Worm (Caenorhabditis elegans) whole organism, L1 larva: Measurements from ENCODE around the gene tin-10.
A peak's percentile ranks its signal among the peaks of the same experiment; 100 is the strongest.

Source experiments
- C04F5.9 ChIP-seq: sonication (generic microtip); optimal IDR thresholded peaks from 2 replicates; lab custom pipeline; 2016; ENCODE audit warnings: missing genetic modification characterization, missing compliant biosample characterization
- C34B4.2 ChIP-seq: sonication (generic microtip); optimal IDR thresholded peaks from 2 replicates; lab custom pipeline; 2017; ENCODE audit warnings: mild to moderate bottlenecking, missing genetic modification characterization, missing compliant biosample characterization
- aha-1 ChIP-seq: fragments of 150-350 bp; optimal IDR thresholded peaks from 2 replicates; lab custom pipeline; 2014; ENCODE audit warnings: missing biosample characterization, missing genetic modification characterization
- aly-2 ChIP-seq: fragments of 150-350 bp; optimal IDR thresholded peaks from 2 replicates; lab custom pipeline; 2014; ENCODE audit warnings: missing biosample characterization, missing genetic modification characterization
- ama-1 ChIP-seq: fragments of 150-350 bp; optimal IDR thresholded peaks from 2 replicates; lab custom pipeline; 2014
- ceh-63 ChIP-seq: fragments of 200-800 bp; sonication (Bioruptor generic); optimal IDR thresholded peaks from 2 replicates; lab custom pipeline; 2018; ENCODE audit warnings: mild to moderate bottlenecking, missing genetic modification characterization, missing compliant biosample characterization
- ceh-8 ChIP-seq: fragments of 200-800 bp; sonication (Bioruptor generic); optimal IDR thresholded peaks from 2 replicates; lab custom pipeline; 2018; ENCODE audit warnings: mild to moderate bottlenecking, missing genetic modification characterization, moderate library complexity, missing compliant biosample characterization
- ceh-82 ChIP-seq, 3 experiments: fragments of 150-350 bp in 1 of 3; sonication (generic microtip) in 2 of 3; optimal IDR thresholded peaks; 2 replicates each; lab custom pipeline; 2014 to 2017; ENCODE audit warnings: missing biosample characterization in 3 of 3, missing genetic modification characterization in 3 of 3
- ceh-88 ChIP-seq: fragments of 200-800 bp; sonication (Bioruptor generic); IDR thresholded peaks from 2 replicates; pipeline ENCODE4 v1.3.6; 2022; ENCODE audit warnings: missing genetic modification characterization, missing compliant biosample characterization
- ceh-90 ChIP-seq: sonication (generic microtip); optimal IDR thresholded peaks from 2 replicates; lab custom pipeline; 2016; ENCODE audit warnings: missing genetic modification characterization, missing compliant biosample characterization
- ces-1 ChIP-seq: fragments of 150-350 bp; optimal IDR thresholded peaks from 2 replicates; lab custom pipeline; 2014; ENCODE audit warnings: missing biosample characterization, missing genetic modification reagents, missing genetic modification characterization
- efl-1 ChIP-seq, 4 experiments: fragments of 150-350 bp; optimal IDR thresholded peaks in 3 of 4; peaks in 1 of 4; 1 replicate in 1 of 4; 2 replicates in 3 of 4; lab custom pipeline; 2014; ENCODE audit warnings: missing biosample characterization in 2 of 4, missing genetic modification characterization in 2 of 4, missing genetic modification reagents in 2 of 4
- efl-3 ChIP-seq: fragments of 200-800 bp; sonication (Bioruptor generic); optimal IDR thresholded peaks from 2 replicates; lab custom pipeline; 2018; ENCODE audit warnings: mild to moderate bottlenecking, missing genetic modification characterization, missing compliant biosample characterization
- egl-13 ChIP-seq: sonication (generic microtip); optimal IDR thresholded peaks from 2 replicates; lab custom pipeline; 2016; ENCODE audit warnings: missing genotype, missing genetic modification reagents, missing genetic modification characterization, missing compliant biosample characterization
- egl-27 ChIP-seq, 2 experiments: fragments of 150-350 bp in 1 of 2; sonication (generic microtip); optimal IDR thresholded peaks; 3 replicates each; lab custom pipeline; 2017 to 2018; ENCODE audit warnings: missing biosample characterization in 2 of 2, missing genetic modification characterization in 2 of 2, missing genetic modification reagents in 2 of 2
- elt-2 ChIP-seq: sonication (generic microtip); optimal IDR thresholded peaks from 2 replicates; lab custom pipeline; 2016; ENCODE audit warnings: missing genetic modification characterization, mild to moderate bottlenecking, inconsistent platforms, missing compliant biosample characterization, missing genetic modification reagents
- elt-3 ChIP-seq, 6 experiments: fragments of 150-350 bp in 1 of 6; sonication (generic microtip); optimal IDR thresholded peaks; 2 replicates each; lab custom pipeline; 2017 to 2018; ENCODE audit warnings: missing biosample characterization in 6 of 6, missing genetic modification characterization in 6 of 6, inconsistent platforms in 1 of 6
- fkh-10 ChIP-seq: sonication (generic microtip); optimal IDR thresholded peaks from 2 replicates; lab custom pipeline; 2017; ENCODE audit warnings: missing biosample characterization, missing genetic modification reagents, missing genetic modification characterization
- fkh-4 ChIP-seq: sonication (generic microtip); optimal IDR thresholded peaks from 2 replicates; lab custom pipeline; 2016; ENCODE audit warnings: missing compliant biosample characterization, missing genetic modification characterization, borderline replicate concordance
- fkh-8 ChIP-seq: sonication (generic microtip); optimal IDR thresholded peaks from 2 replicates; lab custom pipeline; 2016; ENCODE audit warnings: mild to moderate bottlenecking, missing genetic modification characterization, missing compliant biosample characterization
- hpl-2 ChIP-seq: fragments of 150-350 bp; optimal IDR thresholded peaks from 2 replicates; lab custom pipeline; 2014; ENCODE audit warnings: missing biosample characterization, missing genetic modification reagents, missing genetic modification characterization
- irx-1 ChIP-seq: sonication (generic microtip); optimal IDR thresholded peaks from 2 replicates; lab custom pipeline; 2016; ENCODE audit warnings: missing genetic modification characterization, missing compliant biosample characterization
- jun-1 ChIP-seq: fragments of 150-350 bp; optimal IDR thresholded peaks from 2 replicates; lab custom pipeline; 2014; ENCODE audit warnings: missing biosample characterization, missing genetic modification reagents, missing genetic modification characterization
- lin-13 ChIP-seq: fragments of 150-350 bp; optimal IDR thresholded peaks from 2 replicates; lab custom pipeline; 2014; ENCODE audit warnings: missing biosample characterization, missing genetic modification reagents, missing genetic modification characterization
- lin-14 ChIP-seq: fragments of 200-800 bp; sonication (Bioruptor generic); optimal IDR thresholded peaks from 2 replicates; lab custom pipeline; 2018; ENCODE audit warnings: mild to moderate bottlenecking, missing genetic modification characterization, moderate library complexity, missing compliant biosample characterization
- lin-35 ChIP-seq, 2 experiments: fragments of 150-350 bp; optimal IDR thresholded peaks; 2 replicates each; lab custom pipeline; 2014; ENCODE audit warnings: missing biosample characterization in 2 of 2, missing genetic modification characterization in 2 of 2, missing genetic modification reagents in 2 of 2
- lsy-2 ChIP-seq, 2 experiments: fragments of 150-350 bp; optimal IDR thresholded peaks; 2 replicates each; lab custom pipeline; 2014; ENCODE audit warnings: missing biosample characterization in 2 of 2, missing genetic modification characterization in 2 of 2
- nhr-11 ChIP-seq: fragments of 150-350 bp; optimal IDR thresholded peaks from 2 replicates; lab custom pipeline; 2014; ENCODE audit warnings: missing biosample characterization, missing genetic modification characterization
- nhr-12 ChIP-seq: sonication (generic microtip); optimal IDR thresholded peaks from 2 replicates; lab custom pipeline; 2017; ENCODE audit warnings: missing biosample characterization, missing genetic modification characterization
- nhr-19 ChIP-seq: fragments of 200-800 bp; sonication (Bioruptor generic); conservative IDR thresholded peaks from 2 replicates; pipeline ENCODE4 v1.3.6; 2022; ENCODE audit warnings: missing genetic modification characterization, missing compliant biosample characterization
- nhr-20 ChIP-seq: sonication (generic microtip); optimal IDR thresholded peaks from 2 replicates; lab custom pipeline; 2016; ENCODE audit warnings: mild to moderate bottlenecking, missing genetic modification characterization, missing compliant biosample characterization
- nhr-28 ChIP-seq: fragments of 150-350 bp; optimal IDR thresholded peaks from 2 replicates; lab custom pipeline; 2014; ENCODE audit warnings: missing biosample characterization, missing genetic modification characterization
- nhr-76 ChIP-seq: sonication (generic microtip); optimal IDR thresholded peaks from 2 replicates; lab custom pipeline; 2017; ENCODE audit warnings: missing biosample characterization, missing genetic modification characterization
- nhr-84 ChIP-seq: sonication (generic microtip); optimal IDR thresholded peaks from 2 replicates; lab custom pipeline; 2017; ENCODE audit warnings: missing biosample characterization, missing genetic modification characterization
- pag-3 ChIP-seq: sonication (generic microtip); optimal IDR thresholded peaks from 2 replicates; lab custom pipeline; 2017; ENCODE audit warnings: missing genetic modification characterization, mild to moderate bottlenecking, missing compliant biosample characterization, antibody characterized with exemption, borderline replicate concordance; ENCODE audit not compliant: insufficient read depth
- pqm-1 ChIP-seq: sonication (generic microtip); optimal IDR thresholded peaks from 3 replicates; lab custom pipeline; 2017; ENCODE audit warnings: missing biosample characterization, missing genetic modification characterization
- skn-1 ChIP-seq: fragments of 150-350 bp; optimal IDR thresholded peaks from 2 replicates; lab custom pipeline; 2014; ENCODE audit warnings: missing biosample characterization, missing genetic modification characterization
- snpc-4 ChIP-seq: fragments of 150-350 bp; optimal IDR thresholded peaks from 2 replicates; lab custom pipeline; 2014; ENCODE audit warnings: missing biosample characterization, missing genetic modification characterization
- snu-23 ChIP-seq: sonication (generic microtip); optimal IDR thresholded peaks from 2 replicates; lab custom pipeline; 2016; ENCODE audit warnings: missing genetic modification characterization, missing compliant biosample characterization
- sox-4 ChIP-seq: sonication (generic microtip); optimal IDR thresholded peaks from 2 replicates; lab custom pipeline; 2016; ENCODE audit warnings: missing genetic modification characterization, missing compliant biosample characterization
- sptf-1 ChIP-seq: fragments of 150-350 bp; optimal IDR thresholded peaks from 2 replicates; lab custom pipeline; 2014; ENCODE audit warnings: missing biosample characterization, missing genetic modification characterization
- swsn-7 ChIP-seq: sonication (generic microtip); optimal IDR thresholded peaks from 2 replicates; lab custom pipeline; 2016; ENCODE audit warnings: missing genetic modification characterization, missing compliant biosample characterization
- tbx-2 ChIP-seq: sonication (generic microtip); optimal IDR thresholded peaks from 2 replicates; lab custom pipeline; 2016; ENCODE audit warnings: missing genetic modification characterization, missing compliant biosample characterization
- tlp-1 ChIP-seq: fragments of 150-350 bp; optimal IDR thresholded peaks from 2 replicates; lab custom pipeline; 2014; ENCODE audit warnings: missing biosample characterization, missing genetic modification characterization
- unc-130 ChIP-seq: fragments of 150-350 bp; optimal IDR thresholded peaks from 2 replicates; lab custom pipeline; 2017; ENCODE audit warnings: missing biosample characterization, missing genetic modification characterization, inconsistent platforms
- unc-30 ChIP-seq: sonication (generic microtip); optimal IDR thresholded peaks from 2 replicates; lab custom pipeline; 2017; ENCODE audit warnings: missing biosample characterization, missing genetic modification characterization
- unc-86 ChIP-seq: sonication (generic microtip); optimal IDR thresholded peaks from 2 replicates; lab custom pipeline; 2016; ENCODE audit warnings: missing genetic modification characterization, missing compliant biosample characterization
- unc-98 ChIP-seq: fragments of 200-800 bp; sonication (Bioruptor generic); IDR thresholded peaks from 2 replicates; pipeline ENCODE4 v1.3.6; 2022; ENCODE audit warnings: missing genetic modification characterization, missing compliant biosample characterization
- vab-15 ChIP-seq: sonication (generic microtip); optimal IDR thresholded peaks from 2 replicates; lab custom pipeline; 2017; ENCODE audit warnings: missing genotype, mild to moderate bottlenecking, missing genetic modification characterization, missing compliant biosample characterization
- xbp-1 ChIP-seq: sonication (generic microtip); optimal IDR thresholded peaks from 2 replicates; lab custom pipeline; 2016; ENCODE audit warnings: missing genetic modification characterization, missing compliant biosample characterization
- zip-4 ChIP-seq: fragments of 200-800 bp; sonication (Bioruptor generic); optimal IDR thresholded peaks from 2 replicates; lab custom pipeline; 2018; ENCODE audit warnings: mild to moderate bottlenecking, missing genetic modification characterization, moderate library complexity, missing compliant biosample characterization
- ztf-4 ChIP-seq: fragments of 150-350 bp; optimal IDR thresholded peaks from 2 replicates; lab custom pipeline; 2014; ENCODE audit warnings: missing biosample characterization, missing genetic modification characterization

Gene tin-10

ce11 chrIII:11505213-11505612, 2.6 kb upstream of the tin-10 start, which contains the start of the genes Y66D12A.21 and spe-6 (continued):
- TF ChIP-seq aly-2 (tag; lab: Kevin White, UChicago) (no peak), lin-35 (GFP tag; optimal IDR thresholded peaks at IDR 0.05; lab: Kevin White, UChicago) (peak; percentile 50 to 55), efl-1 (optimal IDR thresholded peaks at IDR 0.05; lab: Kevin White, UChicago) (peak; percentile 57 to 70), efl-1 (GFP tag; optimal IDR thresholded peaks at IDR 0.05 in 1 of 2; lab: Kevin White, UChicago) (peak; percentile 54 to 91), ceh-90 (tag; lab: Kevin White, UChicago) (no peak), ceh-63 (GFP tag; lab: Kevin White, UChicago) (no peak), lin-14 (no peak), fkh-4 (tag; lab: Kevin White, UChicago) (no peak), ceh-8 (GFP tag; lab: Kevin White, UChicago) (no peak), vab-15 (tag; lab: Kevin White, UChicago) (no peak), nhr-11 (tag; lab: Kevin White, UChicago) (no peak), pag-3 (no peak), unc-30 (no peak), jun-1 (no peak), egl-13 (tag; lab: Kevin White, UChicago) (no peak), efl-3 (no peak), nhr-84 (no peak), nhr-19 (GFP tag; lab: Robert Waterston, UW) (no peak), unc-86 (tag; lab: Kevin White, UChicago) (no peak), snpc-4 (no peak), ces-1 (GFP tag; lab: Kevin White, UChicago) (no peak), egl-27 (tag; optimal IDR thresholded peaks at IDR 0.05; lab: Kevin White, UChicago) (no peak), nhr-28 (tag; lab: Kevin White, UChicago) (no peak), tlp-1 (tag; lab: Kevin White, UChicago) (no peak), lsy-2 (tag; optimal IDR thresholded peaks at IDR 0.05; lab: Kevin White, UChicago) (peak in 1 of 2 experiments; percentile 67), C34B4.2 (tag; lab: Kevin White, UChicago) (no peak), pqm-1 (tag; lab: Kevin White, UChicago) (no peak), C04F5.9 (tag; lab: Kevin White, UChicago) (no peak)

- no peak for TF ChIP-seq ztf-4
- TF ChIP-seq elt-3 (tag; optimal IDR thresholded peaks at IDR 0.05; lab: Kevin White, UChicago) = no peak
- no peak for TF ChIP-seq ceh-82 (tag; optimal IDR thresholded peaks at IDR 0.05; lab: Kevin White, UChicago)
- no peak for TF ChIP-seq hpl-2 (GFP tag; lab: Kevin White, UChicago)
- no peak for TF ChIP-seq pag-3
- no peak for TF ChIP-seq unc-98 (GFP tag; lab: Robert Waterston, UW)
- no peak for TF ChIP-seq swsn-7 (tag; lab: Kevin White, UChicago)
- no peak for TF ChIP-seq jun-1
- TF ChIP-seq tlp-1 (tag; lab: Kevin White, UChicago) = no peak
- no peak for TF ChIP-seq fkh-10
These were observed 2.0 kb downstream of the tin-10 start, which contains the start of gene nars-2 for ce11 chrIII:11500647-11501046. TSS of gene nars-2 (minus strand) at chrIII:11500747.

- TF ChIP-seq skn-1 (tag; lab: Kevin White, UChicago) = no peak
- TF ChIP-seq nhr-12 = no peak
- no peak for TF ChIP-seq lin-13 (GFP tag; lab: Kevin White, UChicago)
- TF ChIP-seq sptf-1 (tag; lab: Kevin White, UChicago) = no peak
- TF ChIP-seq xbp-1 = no peak
- no peak for TF ChIP-seq zip-4 (GFP tag; lab: Kevin White, UChicago)
- TF ChIP-seq nhr-76 (tag; lab: Kevin White, UChicago) = no peak
- no peak for TF ChIP-seq ceh-8 (GFP tag; lab: Kevin White, UChicago)
- TF ChIP-seq elt-2 (tag; lab: Kevin White, UChicago) = peak; percentile 24
- peak; percentile 16 for TF ChIP-seq tbx-2
- no peak for TF ChIP-seq nhr-11 (tag; lab: Kevin White, UChicago)
- no peak for TF ChIP-seq unc-130 (tag; lab: Kevin White, UChicago)
- TF ChIP-seq aha-1 (tag; lab: Kevin White, UChicago) = no peak
- TF ChIP-seq pqm-1 (tag; lab: Kevin White, UChicago) = peak; percentile 42
- no peak for TF ChIP-seq fkh-8
- TF ChIP-seq irx-1 (tag; lab: Kevin White, UChicago) = no peak
- TF ChIP-seq snu-23 (GFP tag; lab: Kevin White, UChicago) = no peak
- no peak for TF ChIP-seq ama-1 (lab: Kevin White, UChicago)
- TF ChIP-seq ceh-88 = no peak
- no peak for TF ChIP-seq sox-4 (tag; lab: Kevin White, UChicago)
- peak; percentile 5 for TF ChIP-seq nhr-20 (tag; lab: Kevin White, UChicago)
- no peak for TF ChIP-seq egl-13 (tag; lab: Kevin White, UChicago)
These were observed 6.2 kb downstream of the tin-10 start, which contains the start of gene Y66D12A.24 for ce11 chrIII:11496496-11496895. TSS of gene Y66D12A.24 (plus strand) at chrIII:11496865.
